Fruit fly (Drosophila melanogaster): ENCODE data around the gene Vha14-2.

dm6 chr3R:6102318-6102717 is 20.1 kb upstream of the Vha14-2 start:
- TF ChIP-seq psq (optimal IDR thresholded peaks at IDR 0.05) (no peak), usp (GFP tag; optimal IDR thresholded peaks at IDR 0.05) (no peak), pan (optimal IDR thresholded peaks at IDR 0.05) (no peak), Dll (optimal IDR thresholded peaks at IDR 0.05) (no peak)

All from whole organism.